Worm (Caenorhabditis elegans): Measurements from ENCODE around the gene tmem-138.

The tmem-138 gene

DNA sequence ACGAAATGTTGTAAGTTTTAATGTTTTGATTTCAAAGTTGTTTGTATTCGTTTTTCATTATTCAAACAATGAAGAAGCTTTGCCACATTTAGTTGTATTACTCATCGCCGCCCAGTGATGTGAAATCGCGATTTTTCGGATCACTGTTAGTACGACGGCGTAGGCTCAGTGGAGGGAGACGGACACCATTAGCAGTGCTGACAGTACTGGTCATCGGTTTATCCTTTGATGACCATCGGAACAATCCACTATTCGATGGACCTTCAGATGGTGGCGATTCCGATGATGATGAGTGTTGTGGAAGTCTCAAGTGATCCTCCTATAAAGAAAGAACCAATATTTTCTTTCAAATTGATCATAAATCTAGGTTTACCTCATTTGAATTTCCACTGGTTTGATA is 30.4 kb downstream of the tmem-138 start:
- TF ChIP-seq T23F11.4 (GFP tag; optimal IDR thresholded peaks at IDR 0.05), result no peak
- TF ChIP-seq sdc-2 (tag; optimal IDR thresholded peaks at IDR 0.05), result no peak
- no peak for TF ChIP-seq fkh-10 (GFP tag; optimal IDR thresholded peaks at IDR 0.05)
- TF ChIP-seq fkh-6 (tag; optimal IDR thresholded peaks at IDR 0.05), result no peak
- TF ChIP-seq C38D4.7 (GFP tag; optimal IDR thresholded peaks at IDR 0.05), result no peak
- no peak for TF ChIP-seq ama-1 (optimal IDR thresholded peaks at IDR 0.05)
- TF ChIP-seq fax-1 (tag; optimal IDR thresholded peaks at IDR 0.05), result no peak
- no peak for TF ChIP-seq ref-2 (tag; optimal IDR thresholded peaks at IDR 0.05)
- no peak for TF ChIP-seq pax-1 (tag; optimal IDR thresholded peaks at IDR 0.05)
- TF ChIP-seq ceh-6 (GFP tag; optimal IDR thresholded peaks at IDR 0.05), result no peak
- no peak for TF ChIP-seq nhr-11 (tag; optimal IDR thresholded peaks at IDR 0.05)
- TF ChIP-seq ceh-31 (tag; optimal IDR thresholded peaks at IDR 0.05), result no peak
- TF ChIP-seq zip-5 (tag; optimal IDR thresholded peaks at IDR 0.05), result no peak
- TF ChIP-seq ceh-34 (tag; optimal IDR thresholded peaks at IDR 0.05), result no peak
- no peak for TF ChIP-seq unc-86 (tag; optimal IDR thresholded peaks at IDR 0.05)
- TF ChIP-seq npax-4 (tag; optimal IDR thresholded peaks at IDR 0.05), result no peak
- TF ChIP-seq ceh-45 (GFP tag; IDR thresholded peaks at IDR 0.05), result no peak
- TF ChIP-seq C08G9.2 (tag; optimal IDR thresholded peaks at IDR 0.05), result no peak

DNA sequence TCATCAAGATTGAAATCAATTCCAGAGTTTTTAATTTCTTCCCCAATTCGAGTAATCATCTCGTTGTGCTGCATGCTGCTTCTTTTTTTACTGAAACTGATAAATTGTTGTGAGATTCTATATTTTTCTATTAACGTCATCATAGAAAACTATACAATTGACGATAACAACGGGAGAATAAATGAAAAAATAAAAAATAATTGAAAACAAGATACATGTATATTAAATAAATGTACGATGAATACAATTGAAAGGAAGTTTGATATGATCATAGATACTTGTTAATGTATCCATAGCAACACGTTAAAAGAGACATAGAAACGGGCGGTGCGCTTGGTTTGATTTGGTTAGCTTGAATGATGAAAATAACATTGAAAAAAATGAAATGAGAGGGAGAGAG is 33.3 kb downstream of the tmem-138 start, which contains the start of gene T05C12.8:
Gene T05C12.8, minus strand, starts transcription at position 101 of the 400 bp plus-strand sequence.
- TF ChIP-seq lim-6 (tag; optimal IDR thresholded peaks at IDR 0.05) (no peak), ama-1 (optimal IDR thresholded peaks at IDR 0.05) (no peak), hlh-8 (tag; optimal IDR thresholded peaks at IDR 0.05) (no peak), ceh-9 (tag; optimal IDR thresholded peaks at IDR 0.05) (no peak), unc-42 (tag; optimal IDR thresholded peaks at IDR 0.05) (no peak), ets-4 (tag; optimal IDR thresholded peaks at IDR 0.05) (no peak), ceh-45 (GFP tag; IDR thresholded peaks at IDR 0.05) (no peak), sox-2 (GFP tag; IDR thresholded peaks at IDR 0.05) (no peak), pha-4 (tag; optimal IDR thresholded peaks at IDR 0.05) (no peak)

DNA sequence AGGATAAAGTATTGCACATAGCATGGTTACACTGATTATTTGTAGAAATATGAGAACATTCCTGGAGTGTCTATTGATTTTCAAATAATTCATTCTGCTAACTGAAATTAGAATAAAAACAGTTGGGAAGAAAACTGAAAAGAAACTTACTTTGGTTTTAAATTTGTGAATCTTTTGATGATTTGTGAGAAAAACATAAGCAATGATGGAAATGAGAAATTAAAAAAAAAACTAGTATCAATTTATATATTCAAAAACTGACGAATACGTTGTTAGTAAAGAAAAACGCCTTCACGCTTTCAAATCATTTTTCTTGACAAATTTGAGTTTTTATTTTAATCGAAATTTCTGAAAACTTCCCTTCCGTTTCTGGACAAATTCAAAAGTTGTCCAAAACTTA is 36.0 kb downstream of the tmem-138 start, which contains the start of gene T05C12.9:
Gene T05C12.9, minus strand, starts transcription at position 101 of the 400 bp plus-strand sequence.
- no peak for TF ChIP-seq ceh-18 (tag; optimal IDR thresholded peaks at IDR 0.05)
- no peak for TF ChIP-seq madf-2 (tag; optimal IDR thresholded peaks at IDR 0.05)
- no peak for TF ChIP-seq ceh-19 (GFP tag; optimal IDR thresholded peaks at IDR 0.05)

DNA sequence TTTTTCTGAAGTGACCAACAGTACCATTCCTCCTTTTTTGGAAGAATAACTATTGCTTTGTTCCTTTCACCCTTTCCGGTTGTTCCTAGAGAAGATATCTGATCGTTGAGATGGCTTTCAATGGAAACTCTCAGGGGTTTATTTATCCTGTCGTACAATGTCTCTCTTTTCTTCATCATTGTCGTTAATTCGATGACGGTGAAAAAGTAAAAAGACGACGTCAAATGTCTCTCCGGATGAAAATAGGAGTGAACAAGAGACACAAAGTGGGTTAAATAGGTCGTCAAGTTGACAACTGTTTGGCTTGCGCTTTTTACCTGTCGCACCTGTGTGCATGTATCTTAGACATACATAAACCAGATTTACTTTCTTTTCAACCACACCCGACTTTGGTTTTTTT is 36.8 kb downstream of the tmem-138 start:
- no peak for TF ChIP-seq pros-1 (tag; optimal IDR thresholded peaks at IDR 0.05)
- no peak for TF ChIP-seq lim-6 (tag; optimal IDR thresholded peaks at IDR 0.05)
- TF ChIP-seq tbx-7 (tag; optimal IDR thresholded peaks at IDR 0.05), result no peak
- TF ChIP-seq sdc-2 (tag; optimal IDR thresholded peaks at IDR 0.05), result no peak
- no peak for TF ChIP-seq T23F11.4 (GFP tag; optimal IDR thresholded peaks at IDR 0.05)
- TF ChIP-seq nhr-232 (tag; optimal IDR thresholded peaks at IDR 0.05), result no peak
- TF ChIP-seq ceh-45 (GFP tag; IDR thresholded peaks at IDR 0.05), result no peak
- TF ChIP-seq elt-2 (tag; optimal IDR thresholded peaks at IDR 0.05), result no peak
- TF ChIP-seq mec-3 (tag; optimal IDR thresholded peaks at IDR 0.05; ENCODE audit: borderline replicate concordance), result no peak
- TF ChIP-seq ttx-3 (tag; optimal IDR thresholded peaks at IDR 0.05), result no peak

DNA sequence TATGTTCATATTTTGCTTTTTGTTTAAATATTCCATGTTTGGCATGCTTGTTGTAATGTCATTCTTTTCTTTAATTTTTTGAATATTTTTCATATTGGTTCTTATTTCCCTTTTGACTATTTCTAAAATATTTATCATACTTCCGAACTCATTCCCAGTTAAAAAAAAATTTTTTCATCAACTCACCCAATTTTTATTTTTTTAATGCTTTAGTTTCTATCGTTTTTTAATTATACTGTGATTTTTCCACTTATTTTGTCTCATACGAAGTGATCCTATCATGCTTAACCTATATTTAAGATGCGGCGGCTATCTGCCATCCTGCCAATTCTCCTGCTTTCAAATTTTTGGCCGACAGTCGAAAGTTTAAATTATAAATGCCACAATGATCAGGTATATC is 41.4 kb downstream of the tmem-138 start, which contains the start of gene qua-1:
Gene qua-1, plus strand, starts transcription at position 301 of the 400 bp plus-strand sequence.
- TF ChIP-seq pax-1 (tag; optimal IDR thresholded peaks at IDR 0.05), result no peak
- TF ChIP-seq Y22D7AL.16 (tag; optimal IDR thresholded peaks at IDR 0.05), result no peak
- no peak for TF ChIP-seq nfya-1 (tag; optimal IDR thresholded peaks at IDR 0.05)
- TF ChIP-seq hlh-6 (tag; optimal IDR thresholded peaks at IDR 0.05), result no peak
- TF ChIP-seq ceh-48 (tag; optimal IDR thresholded peaks at IDR 0.05), result no peak
- no peak for TF ChIP-seq che-1 (tag; optimal IDR thresholded peaks at IDR 0.05)
- no peak for TF ChIP-seq nhr-11 (tag; optimal IDR thresholded peaks at IDR 0.05)
- no peak for TF ChIP-seq tbx-2 (tag; optimal IDR thresholded peaks at IDR 0.05)
- no peak for TF ChIP-seq dmd-4 (tag; optimal IDR thresholded peaks at IDR 0.05; ENCODE audit: borderline replicate concordance)
- no peak for TF ChIP-seq pha-4 (tag; optimal IDR thresholded peaks at IDR 0.05)
- TF ChIP-seq fkh-6 (tag; optimal IDR thresholded peaks at IDR 0.05), result no peak
- TF ChIP-seq ahr-1 (tag; optimal IDR thresholded peaks at IDR 0.05), result no peak
- TF ChIP-seq ceh-18 (tag; optimal IDR thresholded peaks at IDR 0.05), result no peak
- TF ChIP-seq unc-86 (tag; optimal IDR thresholded peaks at IDR 0.05), result no peak
- TF ChIP-seq pag-3 (tag; optimal IDR thresholded peaks at IDR 0.05; ENCODE audit: borderline replicate concordance), result no peak
